Worm (Caenorhabditis elegans) whole organism, L4 larva: ENCODE measurements around the gene ZK1010.4.

Experiments
- D1046.2 ChIP-seq: fragments of 200-800 bp; sonication (Bioruptor generic); IDR thresholded peaks from 2 replicates; pipeline ENCODE4 v1.3.6; 2022; ENCODE audit warnings: missing genetic modification characterization, missing compliant biosample characterization
- F37D6.2 ChIP-seq: sonication (generic microtip); optimal IDR thresholded peaks from 2 replicates; lab custom pipeline; 2016; ENCODE audit warnings: mild to moderate bottlenecking, missing genetic modification characterization, missing compliant biosample characterization
- F49E8.2 ChIP-seq: sonication (generic microtip); optimal IDR thresholded peaks from 2 replicates; lab custom pipeline; 2016; ENCODE audit warnings: missing compliant biosample characterization, mild to moderate bottlenecking, missing genetic modification characterization, borderline replicate concordance
- Y48G9A.11 ChIP-seq: fragments of 200-800 bp; sonication (Bioruptor generic); IDR thresholded peaks from 2 replicates; pipeline ENCODE4 v1.3.6; 2022; ENCODE audit warnings: missing genetic modification reagents, missing genetic modification characterization, missing compliant biosample characterization
- ZK337.2 ChIP-seq: fragments of 200-800 bp; sonication (Bioruptor generic); IDR thresholded peaks from 2 replicates; pipeline ENCODE4 v1.3.6; 2022; ENCODE audit warnings: missing genetic modification reagents, missing genetic modification characterization, missing compliant biosample characterization
- aha-1 ChIP-seq: fragments of 150-350 bp; peaks from one replicate; lab custom pipeline; 2014; ENCODE audit warnings: missing biosample characterization, missing genetic modification characterization
- ceh-20 ChIP-seq: fragments of 200-800 bp; sonication (Bioruptor generic); IDR thresholded peaks from 2 replicates; pipeline ENCODE4 v1.3.6; 2022; ENCODE audit warnings: missing genetic modification reagents, missing genetic modification characterization, missing compliant biosample characterization
- ceh-28 ChIP-seq: fragments of 150-350 bp; optimal IDR thresholded peaks from 2 replicates; lab custom pipeline; 2014; ENCODE audit warnings: missing biosample characterization, missing genetic modification reagents, missing genetic modification characterization
- ceh-32 ChIP-seq: sonication (generic microtip); optimal IDR thresholded peaks from 2 replicates; lab custom pipeline; 2016; ENCODE audit warnings: mild to moderate bottlenecking, missing genetic modification characterization, missing compliant biosample characterization; ENCODE audit not compliant: poor library complexity
- ceh-82 ChIP-seq: sonication (generic microtip); optimal IDR thresholded peaks from 2 replicates; lab custom pipeline; 2017; ENCODE audit warnings: missing biosample characterization, missing genetic modification characterization
- ces-1 ChIP-seq: fragments of 150-350 bp; sonication (generic microtip); optimal IDR thresholded peaks from 4 replicates; lab custom pipeline; 2014; ENCODE audit warnings: missing biosample characterization, missing genetic modification reagents, missing genetic modification characterization
- ctbp-1 ChIP-seq: fragments of 200-800 bp; sonication (Bioruptor generic); IDR thresholded peaks from 2 replicates; pipeline ENCODE4 v1.3.6; 2022; ENCODE audit warnings: missing genetic modification reagents, missing genetic modification characterization, missing compliant biosample characterization
- daf-16 ChIP-seq, 3 experiments: sonication (generic microtip); optimal IDR thresholded peaks; 2 replicates each; lab custom pipeline; 2016 to 2017; ENCODE audit warnings: missing genetic modification characterization in 3 of 3, missing genetic modification reagents in 3 of 3, mild to moderate bottlenecking in 2 of 3, missing compliant biosample characterization in 2 of 3, missing biosample characterization in 1 of 3, moderate library complexity in 1 of 3
- daf-8 ChIP-seq: fragments of 200-800 bp; sonication (Bioruptor generic); IDR thresholded peaks from 2 replicates; pipeline ENCODE4 v1.3.6; 2022; ENCODE audit warnings: missing genetic modification characterization, missing compliant biosample characterization
- dmd-6 ChIP-seq: fragments of 200-800 bp; sonication (Bioruptor generic); IDR thresholded peaks from 2 replicates; pipeline ENCODE4 v1.3.6; 2022; ENCODE audit warnings: missing genetic modification reagents, missing genetic modification characterization, missing compliant biosample characterization
- dmd-8 ChIP-seq: fragments of 200-800 bp; sonication (Bioruptor generic); IDR thresholded peaks from 2 replicates; pipeline ENCODE4 v1.3.6; 2022; ENCODE audit warnings: missing genetic modification characterization, missing compliant biosample characterization
- dmd-9 ChIP-seq: fragments of 200-800 bp; sonication (Bioruptor generic); IDR thresholded peaks from 2 replicates; pipeline ENCODE4 v1.3.6; 2022; ENCODE audit warnings: missing genetic modification reagents, missing genetic modification characterization, missing compliant biosample characterization
- dve-1 ChIP-seq: sonication (generic microtip); optimal IDR thresholded peaks from 2 replicates; lab custom pipeline; 2017; ENCODE audit warnings: antibody characterized with exemption, mild to moderate bottlenecking, missing genetic modification characterization, missing compliant biosample characterization; ENCODE audit not compliant: insufficient read depth
- egl-27 ChIP-seq: sonication (generic microtip); optimal IDR thresholded peaks from 3 replicates; lab custom pipeline; 2017; ENCODE audit warnings: missing biosample characterization, missing genetic modification reagents, missing genetic modification characterization
- egl-43 ChIP-seq: fragments of 200-800 bp; sonication (Bioruptor generic); IDR thresholded peaks from 2 replicates; pipeline ENCODE4 v1.3.6; 2022; ENCODE audit warnings: missing genetic modification reagents, missing genetic modification characterization, missing compliant biosample characterization
- hlh-30 ChIP-seq: sonication (generic microtip); optimal IDR thresholded peaks from 2 replicates; lab custom pipeline; 2017; ENCODE audit warnings: antibody characterized with exemption, mild to moderate bottlenecking, missing genetic modification characterization, missing compliant biosample characterization; ENCODE audit not compliant: insufficient read depth
- jun-1 ChIP-seq: fragments of 150-350 bp; optimal IDR thresholded peaks from 2 replicates; lab custom pipeline; 2014; ENCODE audit warnings: missing biosample characterization, missing genetic modification reagents, missing genetic modification characterization
- lin-1 ChIP-seq: fragments of 200-800 bp; sonication (Bioruptor generic); IDR thresholded peaks from 2 replicates; pipeline ENCODE4 v1.3.6; 2022; ENCODE audit warnings: missing genetic modification reagents, missing genetic modification characterization, missing compliant biosample characterization
- lin-38 ChIP-seq: fragments of 200-800 bp; sonication (Bioruptor generic); IDR thresholded peaks from 2 replicates; pipeline ENCODE4 v1.3.6; 2022; ENCODE audit warnings: missing genetic modification reagents, missing genetic modification characterization, missing compliant biosample characterization
- lin-39 ChIP-seq: fragments of 150-350 bp; optimal IDR thresholded peaks from 2 replicates; lab custom pipeline; 2014; ENCODE audit warnings: missing biosample characterization, missing genetic modification reagents, missing genetic modification characterization
- madf-9 ChIP-seq: fragments of 200-800 bp; sonication (Bioruptor generic); conservative IDR thresholded peaks from 2 replicates; pipeline ENCODE4 v1.3.6; 2022; ENCODE audit warnings: missing genetic modification reagents, missing genetic modification characterization, missing compliant biosample characterization
- mdl-1 ChIP-seq, 2 experiments: fragments of 150-350 bp in 1 of 2; sonication (generic microtip) in 1 of 2; optimal IDR thresholded peaks; 2 replicates each; lab custom pipeline; 2014 to 2017; ENCODE audit warnings: missing biosample characterization in 2 of 2, missing genetic modification characterization in 2 of 2
- mep-1 ChIP-seq: fragments of 150-350 bp; sonication (generic microtip); optimal IDR thresholded peaks from 3 replicates; lab custom pipeline; 2014; ENCODE audit warnings: missing biosample characterization, missing genetic modification characterization
- mxl-2 ChIP-seq: fragments of 200-800 bp; sonication (Bioruptor generic); conservative IDR thresholded peaks from 2 replicates; pipeline ENCODE4 v1.3.6; 2022; ENCODE audit warnings: missing genetic modification reagents, missing genetic modification characterization, missing compliant biosample characterization
- nhr-102 ChIP-seq: sonication (generic microtip); optimal IDR thresholded peaks from 2 replicates; lab custom pipeline; 2016; ENCODE audit warnings: mild to moderate bottlenecking, missing genetic modification characterization, moderate library complexity, missing compliant biosample characterization
- nhr-11 ChIP-seq: fragments of 150-350 bp; optimal IDR thresholded peaks from 2 replicates; lab custom pipeline; 2014; ENCODE audit warnings: missing biosample characterization, missing genetic modification characterization
- nhr-28 ChIP-seq: fragments of 150-350 bp; optimal IDR thresholded peaks from 2 replicates; lab custom pipeline; 2014; ENCODE audit warnings: missing biosample characterization, missing genetic modification characterization
- nhr-42 ChIP-seq: fragments of 200-800 bp; sonication (Bioruptor generic); IDR thresholded peaks from 2 replicates; pipeline ENCODE4 v1.3.6; 2022; ENCODE audit warnings: missing genetic modification characterization, missing compliant biosample characterization
- nhr-48 ChIP-seq: sonication (generic microtip); optimal IDR thresholded peaks from 2 replicates; lab custom pipeline; 2016; ENCODE audit warnings: mild to moderate bottlenecking, missing genetic modification characterization, missing compliant biosample characterization
- nhr-77 ChIP-seq: fragments of 150-350 bp; optimal IDR thresholded peaks from 2 replicates; lab custom pipeline; 2014; ENCODE audit warnings: missing biosample characterization, missing genetic modification characterization
- php-3 ChIP-seq: fragments of 200-800 bp; sonication (Bioruptor generic); IDR thresholded peaks from 2 replicates; pipeline ENCODE4 v1.3.6; 2022; ENCODE audit warnings: missing genetic modification reagents, missing genetic modification characterization, missing compliant biosample characterization
- snpc-1.2 ChIP-seq: fragments of 200-800 bp; sonication (Bioruptor generic); IDR thresholded peaks from 2 replicates; pipeline ENCODE4 v1.3.6; 2022; ENCODE audit warnings: missing genetic modification reagents, missing genetic modification characterization, missing compliant biosample characterization
- spr-1 ChIP-seq: sonication (generic microtip); optimal IDR thresholded peaks from 2 replicates; lab custom pipeline; 2016; ENCODE audit warnings: mild to moderate bottlenecking, missing genetic modification characterization, missing compliant biosample characterization
- spr-3 ChIP-seq: fragments of 200-800 bp; sonication (Bioruptor generic); optimal IDR thresholded peaks from 2 replicates; lab custom pipeline; 2018; ENCODE audit warnings: mild to moderate bottlenecking, missing genetic modification characterization, missing compliant biosample characterization
- unc-39 ChIP-seq: sonication (generic microtip); optimal IDR thresholded peaks from 2 replicates; lab custom pipeline; 2017; ENCODE audit warnings: missing biosample characterization, missing genetic modification characterization
- unc-62 ChIP-seq, 3 experiments: fragments of 150-350 bp in 1 of 3; sonication (generic microtip); optimal IDR thresholded peaks in 2 of 3; peaks in 1 of 3; 1 replicate in 1 of 3; 2 replicates in 2 of 3; lab custom pipeline; 2014 to 2017; ENCODE audit warnings: missing biosample characterization in 3 of 3, missing genetic modification characterization in 3 of 3, missing genetic modification reagents in 3 of 3, missing genotype in 1 of 3
- vab-7 ChIP-seq: fragments of 200-800 bp; sonication (Bioruptor generic); IDR thresholded peaks from 2 replicates; pipeline ENCODE4 v1.3.6; 2022; ENCODE audit warnings: missing genetic modification reagents, missing genetic modification characterization, missing compliant biosample characterization
- zfp-2 ChIP-seq: sonication (generic microtip); optimal IDR thresholded peaks from 2 replicates; lab custom pipeline; 2016; ENCODE audit warnings: mild to moderate bottlenecking, missing genetic modification characterization, missing compliant biosample characterization
- zip-11 ChIP-seq: fragments of 200-800 bp; sonication (Bioruptor generic); IDR thresholded peaks from 2 replicates; pipeline ENCODE4 v1.3.6; 2022; ENCODE audit warnings: missing genetic modification characterization, missing compliant biosample characterization
- zip-2 ChIP-seq: fragments of 150-350 bp; optimal IDR thresholded peaks from 2 replicates; lab custom pipeline; 2014; ENCODE audit warnings: missing biosample characterization, missing genetic modification characterization

ZK1010.4 gene

ce11 chrIII:12951362-12952228 is 29.3 kb upstream of the ZK1010.4 start, which contains the start of gene Y39E4A.1 (continued):
- TF ChIP-seq nhr-48 (tag; lab: Kevin White, UChicago) (no peak), zip-11 (no peak), unc-62 (GFP tag; optimal IDR thresholded peaks at IDR 0.05 in 1 of 2; lab: Kevin White, UChicago) (peak in 1 of 2 experiments; percentile 75), unc-62 (tag; optimal IDR thresholded peaks at IDR 0.05; lab: Kevin White, UChicago) (no peak), ZK337.2 (GFP tag; lab: Robert Waterston, UW) (peak; percentile 18; the same call in 1 of the 2 replicates), egl-43 (GFP tag; lab: Robert Waterston, UW) (peak; percentile 64; the same call in 1 of the 2 replicates), ceh-32 (tag; lab: Kevin White, UChicago) (no peak), zfp-2 (tag; lab: Kevin White, UChicago) (no peak), dmd-8 (GFP tag; lab: Robert Waterston, UW) (no peak), vab-7 (GFP tag; lab: Robert Waterston, UW) (no peak), zip-2 (no peak), lin-39 (tag; lab: Kevin White, UChicago) (no peak), hlh-30 (tag; lab: Kevin White, UChicago) (no peak), nhr-102 (tag; lab: Kevin White, UChicago) (no peak), D1046.2 (GFP tag; lab: Robert Waterston, UW) (no peak), mdl-1 (tag; optimal IDR thresholded peaks at IDR 0.05; lab: Kevin White, UChicago) (no peak), spr-3 (GFP tag; lab: Kevin White, UChicago) (no peak), spr-1 (no peak), mep-1 (no peak), jun-1 (tag; lab: Kevin White, UChicago) (no peak), nhr-42 (GFP tag; lab: Robert Waterston, UW) (no peak)

DNA sequence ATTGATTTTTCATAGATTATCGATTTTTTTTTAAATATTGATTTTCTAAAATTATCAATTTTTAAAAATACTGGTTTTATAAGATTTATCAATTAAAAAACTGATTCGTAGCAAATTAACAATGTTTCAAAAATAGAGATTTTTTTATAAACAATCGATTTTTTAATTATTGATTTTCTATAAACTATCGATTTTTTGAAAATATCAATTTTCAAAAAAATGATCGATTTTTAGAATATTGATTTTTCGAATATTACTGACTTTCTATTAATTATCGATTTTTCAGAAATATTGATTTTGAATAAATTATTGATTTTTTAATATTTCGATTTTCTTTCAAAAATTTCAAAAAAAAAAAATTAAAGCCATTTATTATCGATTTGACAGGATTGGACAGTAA is 28.3 kb upstream of the ZK1010.4 start:
- no peak for TF ChIP-seq lin-38 (GFP tag; lab: Robert Waterston, UW)
- TF ChIP-seq ceh-28 (tag; lab: Kevin White, UChicago), result peak; percentile 88
- no peak for TF ChIP-seq F37D6.2 (tag; lab: Kevin White, UChicago)
- no peak for TF ChIP-seq daf-8 (GFP tag; lab: Robert Waterston, UW)
- TF ChIP-seq ces-1 (GFP tag; lab: Kevin White, UChicago), result no peak
- TF ChIP-seq unc-39 (tag; lab: Kevin White, UChicago), result no peak

DNA sequence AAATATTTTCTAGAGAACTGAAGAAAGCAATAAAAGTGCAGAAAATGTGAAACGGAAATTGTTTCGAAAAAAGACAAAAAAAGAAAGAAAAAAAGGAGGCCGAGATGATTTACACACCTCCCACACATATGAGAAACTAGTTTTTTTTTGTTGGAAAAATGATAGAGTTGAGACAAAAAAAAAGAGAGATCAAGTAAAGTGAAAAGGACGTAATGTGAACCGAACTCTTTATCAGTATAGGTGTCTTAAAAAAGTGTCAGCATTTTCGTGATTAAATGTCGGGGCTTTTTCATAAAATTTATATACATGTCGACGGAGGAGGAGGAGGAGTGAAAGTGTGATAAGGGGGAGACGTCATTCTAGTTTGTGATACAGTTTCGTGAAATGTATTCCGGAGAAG is 21.6 kb upstream of the ZK1010.4 start:
- TF ChIP-seq dmd-9 (GFP tag; lab: Robert Waterston, UW), result no peak
- TF ChIP-seq ceh-20 (GFP tag; lab: Robert Waterston, UW), result no peak
- TF ChIP-seq ctbp-1 (GFP tag; lab: Robert Waterston, UW), result no peak
- TF ChIP-seq nhr-77, result peak; percentile 26
- 0 out of 2 replicates have a peak, but pooled peaks have one; percentile 10 for TF ChIP-seq lin-1 (GFP tag; lab: Robert Waterston, UW)
- no peak for TF ChIP-seq egl-43 (GFP tag; lab: Robert Waterston, UW)
- TF ChIP-seq daf-16 (GFP tag; optimal IDR thresholded peaks at IDR 0.05; lab: Kevin White, UChicago), result no peak
- peak; percentile 8 for TF ChIP-seq daf-16 (tag; optimal IDR thresholded peaks at IDR 0.05; lab: Kevin White, UChicago)
- TF ChIP-seq ceh-28 (tag; lab: Kevin White, UChicago), result no peak
- no peak for TF ChIP-seq mxl-2 (GFP tag; lab: Robert Waterston, UW)
- TF ChIP-seq egl-27 (tag; lab: Kevin White, UChicago), result no peak
- TF ChIP-seq nhr-28 (tag; lab: Kevin White, UChicago), result peak; percentile 88
- no peak for TF ChIP-seq madf-9 (GFP tag; lab: Robert Waterston, UW)
- TF ChIP-seq dmd-6 (GFP tag; lab: Robert Waterston, UW), result peak; percentile 81
- TF ChIP-seq aha-1 (tag; lab: Kevin White, UChicago), result no peak
- no peak for TF ChIP-seq ceh-82 (tag; lab: Kevin White, UChicago)
- TF ChIP-seq F49E8.2, result no peak
- TF ChIP-seq php-3 (GFP tag; lab: Robert Waterston, UW), result 0 out of 2 replicates have a peak, but pooled peaks have one; percentile 46
- peak; percentile 69 for TF ChIP-seq dve-1 (tag; lab: Kevin White, UChicago)
- TF ChIP-seq Y48G9A.11 (GFP tag; lab: Robert Waterston, UW), result no peak
- peak in 1 of 2 experiments; percentile 92 for TF ChIP-seq unc-62 (GFP tag; optimal IDR thresholded peaks at IDR 0.05 in 1 of 2; lab: Kevin White, UChicago)
- TF ChIP-seq unc-62 (tag; optimal IDR thresholded peaks at IDR 0.05; lab: Kevin White, UChicago), result no peak
- TF ChIP-seq snpc-1.2 (GFP tag; lab: Robert Waterston, UW), result no peak
- TF ChIP-seq spr-3 (GFP tag; lab: Kevin White, UChicago), result no peak
- TF ChIP-seq nhr-11 (tag; lab: Kevin White, UChicago), result no peak
